Fruit fly (Drosophila melanogaster): ENCODE measurements around the gene pira.

The pira gene

DNA sequence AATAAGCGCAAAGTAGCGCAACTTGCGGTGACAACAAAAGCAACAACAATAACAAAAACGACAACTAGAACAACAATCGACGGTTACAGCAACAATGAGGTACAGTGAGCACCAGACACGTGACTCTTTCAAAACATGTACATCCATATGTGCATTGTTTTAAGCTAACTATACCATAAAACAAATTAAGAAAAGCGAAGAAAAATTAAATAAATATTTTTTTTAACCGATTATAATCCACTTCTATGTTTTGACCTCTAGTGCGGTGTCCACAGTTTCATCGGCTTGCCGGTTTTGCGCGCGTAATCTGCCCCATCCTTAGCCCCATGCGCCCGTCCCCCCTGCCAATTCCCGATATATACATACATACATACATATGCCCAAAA is 9.1 kb downstream of the pira start:
- TF ChIP-seq CTCF (optimal IDR thresholded peaks at IDR 0.05), result no peak
- TF ChIP-seq CG8478 (optimal IDR thresholded peaks at IDR 0.05), result no peak

- TF ChIP-seq CTCF (optimal IDR thresholded peaks at IDR 0.05) (no peak), CG8478 (optimal IDR thresholded peaks at IDR 0.05) (no peak)
These were observed 9.6 kb downstream of the pira start for dm6 chrX:12753602-12754347.

dm6 chrX:12752196-12752595 is 11.2 kb downstream of the pira start:
- peak; percentile 63 for TF ChIP-seq CG8478 (optimal IDR thresholded peaks at IDR 0.05)
- no peak for TF ChIP-seq CTCF (optimal IDR thresholded peaks at IDR 0.05)

- TF ChIP-seq CTCF (optimal IDR thresholded peaks at IDR 0.05) (no peak), CG8478 (optimal IDR thresholded peaks at IDR 0.05) (no peak)
These were observed 11.6 kb downstream of the pira start for dm6 chrX:12751786-12752187.

DNA sequence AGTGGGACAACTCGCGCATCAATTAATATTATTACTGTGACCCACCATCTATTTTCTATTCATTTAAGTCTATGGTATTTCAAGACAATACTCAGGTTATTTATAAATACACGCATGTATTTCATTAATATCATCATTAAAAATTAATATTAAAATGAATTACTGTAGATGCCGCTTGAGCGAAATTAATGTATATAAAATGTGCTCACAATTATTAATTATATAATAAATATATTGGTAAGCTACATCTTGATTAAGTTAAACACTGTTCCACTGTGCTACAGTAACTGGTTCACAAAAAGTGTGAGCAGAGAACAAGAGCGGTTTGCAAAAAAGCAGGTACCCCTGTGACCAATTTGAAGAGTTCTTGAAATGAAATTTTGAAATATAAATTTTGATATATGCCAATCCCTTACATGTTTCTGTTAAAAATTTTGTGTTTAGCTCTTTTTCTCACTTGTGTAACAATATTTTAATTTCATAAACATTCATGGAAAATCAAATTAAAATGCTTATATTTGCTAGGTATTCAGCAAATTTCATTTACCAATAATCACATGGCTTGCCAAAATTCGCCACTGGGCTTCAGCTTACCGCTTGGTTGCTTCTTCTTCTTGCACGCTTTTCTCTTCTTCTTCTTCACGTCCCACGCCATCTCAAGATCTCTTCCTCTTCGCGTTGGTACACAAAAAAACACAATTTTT is 12.3 kb downstream of the pira start:
- TF ChIP-seq CG8478 (optimal IDR thresholded peaks at IDR 0.05), result no peak
- no peak for TF ChIP-seq CTCF (optimal IDR thresholded peaks at IDR 0.05)

- TF ChIP-seq CG8478 (optimal IDR thresholded peaks at IDR 0.05), result peak; percentile 41
- no peak for TF ChIP-seq CTCF (optimal IDR thresholded peaks at IDR 0.05)
These were observed 12.9 kb downstream of the pira start for dm6 chrX:12750582-12750927.

dm6 chrX:12749891-12750581 is 13.4 kb downstream of the pira start:
- TF ChIP-seq CG8478 (optimal IDR thresholded peaks at IDR 0.05) (no peak), CTCF (optimal IDR thresholded peaks at IDR 0.05) (no peak)

DNA sequence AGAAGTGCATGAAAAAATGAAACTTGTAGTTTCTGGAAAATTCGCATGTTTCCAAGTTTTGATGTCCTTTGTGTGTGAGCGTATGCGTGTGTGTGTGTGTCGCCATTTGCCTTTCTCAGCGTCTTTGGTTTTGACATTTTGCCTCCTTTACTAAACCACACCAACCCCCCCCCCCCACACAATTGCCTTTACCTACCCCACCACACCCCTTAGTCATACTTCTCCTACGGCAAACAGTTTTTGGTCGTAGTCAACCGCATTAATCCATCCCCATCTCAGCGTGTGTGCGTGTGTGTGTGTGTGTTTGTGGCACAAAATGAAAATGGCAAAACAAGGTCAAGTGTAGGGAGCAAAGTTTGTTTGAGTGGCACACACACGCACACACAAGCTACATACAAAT is 14.4 kb downstream of the pira start:
- TF ChIP-seq CG8478 (optimal IDR thresholded peaks at IDR 0.05) (no peak), CTCF (optimal IDR thresholded peaks at IDR 0.05) (no peak)

dm6 chrX:12747746-12748710 is 15.4 kb downstream of the pira start:
- TF ChIP-seq CTCF (optimal IDR thresholded peaks at IDR 0.05) (no peak), CG8478 (optimal IDR thresholded peaks at IDR 0.05) (no peak)

DNA sequence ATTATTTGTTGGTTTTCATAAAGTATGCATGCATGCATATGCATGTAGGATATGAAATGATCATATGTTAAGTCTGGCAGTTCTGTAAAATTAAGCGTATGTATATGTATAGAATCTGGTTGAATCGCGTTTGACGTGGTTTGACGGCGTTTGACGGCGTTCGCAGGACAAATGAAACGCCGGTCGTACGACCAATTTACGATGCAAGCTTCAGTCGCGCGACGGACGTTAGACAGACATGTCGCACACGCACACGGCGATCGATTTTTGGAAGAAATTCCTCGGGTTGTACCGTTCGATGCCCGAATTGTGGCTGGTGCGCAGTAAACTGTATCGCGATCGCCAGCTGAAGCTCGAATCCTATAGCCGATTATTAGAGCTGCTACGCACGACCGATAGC is 18.3 kb downstream of the pira start:
- TF ChIP-seq CTCF (optimal IDR thresholded peaks at IDR 0.05), result no peak
- TF ChIP-seq CG8478 (optimal IDR thresholded peaks at IDR 0.05), result no peak

DNA sequence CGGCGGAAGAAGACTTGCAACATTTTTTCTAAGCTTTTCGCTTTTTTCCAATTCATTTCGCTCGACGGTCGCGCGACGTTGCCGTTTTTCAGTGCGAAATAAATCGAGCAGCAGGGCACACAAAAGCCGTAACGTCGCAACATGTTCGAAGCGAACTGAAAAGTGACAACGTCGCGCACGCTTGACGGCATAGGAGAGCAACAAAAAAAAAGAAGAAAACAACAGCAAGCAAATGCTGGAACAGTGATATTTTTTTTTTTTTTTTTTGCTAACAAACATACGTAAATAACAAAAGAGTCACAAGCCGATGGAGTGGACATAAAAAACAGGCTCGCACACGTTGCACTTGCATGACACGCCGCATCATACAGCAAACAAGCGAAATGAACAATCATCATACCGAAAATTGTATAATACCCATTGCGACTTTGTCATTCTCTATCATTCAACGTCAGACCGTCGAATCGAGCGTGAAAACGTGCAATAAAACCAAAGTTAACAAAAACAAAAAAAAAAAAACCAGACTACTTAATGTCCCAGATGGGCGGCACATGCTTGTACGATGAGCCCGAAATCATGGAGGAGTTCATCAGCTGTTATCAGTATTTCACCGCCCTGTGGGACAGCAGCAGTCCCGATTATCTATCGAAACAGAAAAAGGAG is 19.3 kb downstream of the pira start, which contains the start of gene CG4004:
Gene CG4004, plus strand, starts transcription at position 187 of the 663 bp plus-strand sequence.
- no peak for TF ChIP-seq CTCF (optimal IDR thresholded peaks at IDR 0.05)
- no peak for TF ChIP-seq CG8478 (optimal IDR thresholded peaks at IDR 0.05)

dm6 chrX:12743296-12743695 is 20.1 kb downstream of the pira start:
- no peak for TF ChIP-seq CG8478 (optimal IDR thresholded peaks at IDR 0.05)
- no peak for TF ChIP-seq CTCF (optimal IDR thresholded peaks at IDR 0.05)

dm6 chrX:12742651-12743020 is 20.8 kb downstream of the pira start:
- TF ChIP-seq CTCF (optimal IDR thresholded peaks at IDR 0.05) (no peak), CG8478 (optimal IDR thresholded peaks at IDR 0.05) (no peak)

DNA sequence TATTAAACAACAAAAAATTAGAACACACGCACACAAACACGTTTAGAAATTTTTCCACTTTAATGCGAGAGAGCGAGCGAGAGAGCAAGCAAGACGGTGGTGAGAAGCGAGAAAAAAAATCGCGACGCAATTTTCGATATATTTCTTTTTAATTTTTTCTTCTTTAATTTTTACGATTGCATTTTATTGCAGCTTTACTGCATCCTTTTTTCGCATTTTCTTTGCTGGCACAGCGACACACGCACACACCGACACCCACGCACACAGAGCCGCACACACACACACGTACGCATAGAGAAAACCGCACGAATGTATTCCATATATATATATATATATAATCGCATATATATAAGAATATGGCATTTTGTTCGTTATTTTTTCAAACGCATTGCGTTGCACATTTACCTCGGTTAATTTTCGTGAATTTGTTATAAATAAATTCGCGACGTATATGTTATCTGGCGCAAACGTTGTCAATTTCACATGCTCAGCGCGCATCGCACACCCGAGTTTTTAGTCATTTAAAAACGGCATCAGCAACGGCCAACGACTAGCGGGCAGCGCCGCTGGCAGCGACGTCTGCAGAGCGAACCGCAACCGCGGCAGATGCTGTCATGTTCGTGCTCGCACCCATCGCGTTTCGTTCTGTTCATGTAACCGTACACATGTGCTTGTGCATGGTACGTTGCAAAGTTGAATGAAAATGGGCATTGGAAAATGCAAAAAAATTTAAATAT is 21.3 kb downstream of the pira start, which contains the start of gene Smr:
Gene Smr, minus strand, starts transcription at position 705 of the 737 bp plus-strand sequence.
- TF ChIP-seq CTCF (optimal IDR thresholded peaks at IDR 0.05) (no peak), CG8478 (optimal IDR thresholded peaks at IDR 0.05) (no peak)
